Fruit fly (Drosophila melanogaster): ENCODE measurements around the gene Aps.

DNA sequence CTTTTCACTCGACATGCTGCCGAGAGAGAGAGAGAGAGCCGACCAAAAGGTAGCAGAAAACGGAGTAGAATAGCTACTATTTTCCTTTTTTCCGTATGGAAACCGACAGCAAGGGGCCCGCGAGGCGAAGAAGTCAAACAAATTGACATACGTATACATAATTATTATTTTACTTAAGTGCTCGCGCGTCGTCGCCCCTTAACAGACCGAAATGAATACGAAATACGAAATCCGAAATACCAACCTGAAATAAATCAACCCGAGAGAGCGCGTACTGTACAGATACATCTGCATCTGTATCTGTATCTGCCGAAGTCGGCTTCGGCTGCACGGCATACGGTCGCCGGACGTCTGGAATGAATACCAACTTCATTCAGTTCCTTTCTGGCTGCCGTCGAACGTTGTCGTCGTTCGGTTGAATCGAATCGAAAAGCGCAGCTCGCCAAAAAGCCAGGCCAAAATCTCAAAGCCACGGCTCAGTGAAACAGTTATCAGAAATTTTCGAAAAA lies 41.4 kb downstream of the Aps start:
- TF ChIP-seq EcR (GFP tag; optimal IDR thresholded peaks at IDR 0.05) = peak; percentile 87
- peak; percentile 57; the same call in 1 of the 3 replicates for TF ChIP-seq fd96Ca (GFP tag; IDR thresholded peaks at IDR 0.05)
- peak; percentile 25 for TF ChIP-seq D1 (tag; optimal IDR thresholded peaks at IDR 0.05)
- TF ChIP-seq CG8301 (tag; optimal IDR thresholded peaks at IDR 0.05) = peak; percentile 0
- peak; percentile 68 for TF ChIP-seq Ets98B (GFP tag; IDR thresholded peaks at IDR 0.05)
- TF ChIP-seq CG12605 (GFP tag; IDR thresholded peaks at IDR 0.05) = peak; percentile 77; the same call in 1 of the 2 replicates
- no peak for TF ChIP-seq CG15710 (tag; optimal IDR thresholded peaks at IDR 0.05)

All from whole organism, pupa.